Fruit fly (Drosophila melanogaster): ENCODE data around the gene Flad2.

Gene Flad2

dm6 chr2L:13414525-13415481 is 2.5 kb downstream of the Flad2 start, which contains the start of the genes CG16956, CG42784 and CG43850 (continued):
- TF ChIP-seq ind (GFP tag; optimal IDR thresholded peaks at IDR 0.05) (no peak), CG33557 (GFP tag; optimal IDR thresholded peaks at IDR 0.05) (no peak), CG14965 (GFP tag; optimal IDR thresholded peaks at IDR 0.05; ENCODE audit: borderline replicate concordance) (no peak), ham (GFP tag; IDR thresholded peaks at IDR 0.05) (no peak), CG3163 (GFP tag; optimal IDR thresholded peaks at IDR 0.05) (no peak), CG6765 (GFP tag; optimal IDR thresholded peaks at IDR 0.05) (peak; percentile 90), gro (GFP tag; optimal IDR thresholded peaks at IDR 0.05) (peak; percentile 5), mld (GFP tag; IDR thresholded peaks at IDR 0.05; ENCODE audit: partially characterized antibody) (no peak), CG13775 (GFP tag; optimal IDR thresholded peaks at IDR 0.05) (peak; percentile 56), CG18619 (GFP tag; optimal IDR thresholded peaks at IDR 0.05) (peak; percentile 69), Deaf1 (tag; optimal IDR thresholded peaks at IDR 0.05) (peak; percentile 48), CG10565 (GFP tag; optimal IDR thresholded peaks at IDR 0.05) (no peak), CG17359 (tag; optimal IDR thresholded peaks at IDR 0.05) (no peak), Awh (GFP tag; IDR thresholded peaks at IDR 0.05) (no peak), CG8359 (GFP tag; optimal IDR thresholded peaks at IDR 0.05; ENCODE audit: borderline replicate concordance) (no peak), NC2β (GFP tag; optimal IDR thresholded peaks at IDR 0.05) (no peak), CG10959 (GFP tag; IDR thresholded peaks at IDR 0.05) (no peak), Sry-δ (GFP tag; optimal IDR thresholded peaks at IDR 0.05) (no peak), oc (tag; optimal IDR thresholded peaks at IDR 0.05) (no peak), CG11560 (tag; IDR thresholded peaks at IDR 0.05) (no peak), CG10654 (GFP tag; optimal IDR thresholded peaks at IDR 0.05) (no peak), run (tag; optimal IDR thresholded peaks at IDR 0.05) (peak; percentile 41), CG18476 (GFP tag; optimal IDR thresholded peaks at IDR 0.05) (no peak), HLH3B (GFP tag; IDR thresholded peaks at IDR 0.05) (no peak; the same call in 1 of the 2 replicates), abd-A (tag; optimal IDR thresholded peaks at IDR 0.05) (no peak), CG9437 (GFP tag; optimal IDR thresholded peaks at IDR 0.05) (peak; percentile 30), CG13123 (GFP tag; optimal IDR thresholded peaks at IDR 0.05) (no peak), HLH4C (GFP tag; IDR thresholded peaks at IDR 0.05; ENCODE audit: partially characterized antibody) (no peak), Sox102F (GFP tag; optimal IDR thresholded peaks at IDR 0.05) (peak; percentile 18), Doc2 (GFP tag; IDR thresholded peaks at IDR 0.05) (no peak), Vsx1 (GFP tag; optimal IDR thresholded peaks at IDR 0.05) (peak; percentile 65), tna (GFP tag; IDR thresholded peaks at IDR 0.05; ENCODE audit: partially characterized antibody) (no peak), Bteb2 (GFP tag; optimal IDR thresholded peaks at IDR 0.05) (no peak), CG17912 (GFP tag; optimal IDR thresholded peaks at IDR 0.05) (peak; percentile 71), Pdp1 (GFP tag; optimal IDR thresholded peaks at IDR 0.05) (no peak), jumu (GFP tag; optimal IDR thresholded peaks at IDR 0.05) (no peak), wor (GFP tag; IDR thresholded peaks at IDR 0.05) (no peak), Eip74EF (GFP tag; optimal IDR thresholded peaks at IDR 0.05) (no peak), Camta (GFP tag; optimal IDR thresholded peaks at IDR 0.05) (no peak), psq (GFP tag; optimal IDR thresholded peaks at IDR 0.05) (no peak), fu2 (GFP tag; optimal IDR thresholded peaks at IDR 0.05) (no peak), CG10321 (GFP tag; IDR thresholded peaks at IDR 0.05) (no peak; the same call in 1 of the 2 replicates), gcm2 (GFP tag; optimal IDR thresholded peaks at IDR 0.05) (no peak), unpg (GFP tag; optimal IDR thresholded peaks at IDR 0.05) (peak; percentile 67), CG1602 (GFP tag; optimal IDR thresholded peaks at IDR 0.05) (no peak), CG12219 (GFP tag; optimal IDR thresholded peaks at IDR 0.05) (peak; percentile 75), nerfin-2 (GFP tag; IDR thresholded peaks at IDR 0.05; ENCODE audit: partially characterized antibody) (no peak), CG15601 (tag; optimal IDR thresholded peaks at IDR 0.05) (no peak)

All from whole organism, embryonic.